Worm (Caenorhabditis elegans) whole organism, L4 larva: ENCODE data around the gene rml-3.

Experiments used
- F26F4.8 ChIP-seq: fragments of 200-800 bp; sonication (Bioruptor generic); conservative IDR thresholded peaks from 2 replicates; pipeline ENCODE4 v1.3.6; 2022; ENCODE audit warnings: missing genetic modification characterization, missing compliant biosample characterization
- F44E2.7 ChIP-seq: fragments of 200-800 bp; sonication (Bioruptor generic); IDR thresholded peaks from 2 replicates; pipeline ENCODE4 v2.1.2; 2022; ENCODE audit warnings: missing genetic modification characterization, missing compliant biosample characterization
- F49E8.2 ChIP-seq: sonication (generic microtip); optimal IDR thresholded peaks from 2 replicates; lab custom pipeline; 2016; ENCODE audit warnings: missing compliant biosample characterization, mild to moderate bottlenecking, missing genetic modification characterization, borderline replicate concordance
- R02D3.7 ChIP-seq: fragments of 150-350 bp; sonication (generic microtip); optimal IDR thresholded peaks from 3 replicates; lab custom pipeline; 2014; ENCODE audit warnings: missing biosample characterization, missing genetic modification characterization
- T20F7.1 ChIP-seq: fragments of 200-800 bp; sonication (Bioruptor generic); optimal IDR thresholded peaks from 2 replicates; lab custom pipeline; 2018; ENCODE audit warnings: mild to moderate bottlenecking, missing genetic modification characterization, missing compliant biosample characterization
- T26A8.4 ChIP-seq: fragments of 200-800 bp; sonication (Bioruptor generic); IDR thresholded peaks from 2 replicates; pipeline ENCODE4 v1.3.6; 2022; ENCODE audit warnings: missing genetic modification characterization, missing compliant biosample characterization
- Y105C5A.15 ChIP-seq: fragments of 200-800 bp; sonication (Bioruptor generic); IDR thresholded peaks from 2 replicates; pipeline ENCODE4 v1.3.6; 2022; ENCODE audit warnings: missing genetic modification characterization, missing compliant biosample characterization
- Y48G9A.11 ChIP-seq: fragments of 200-800 bp; sonication (Bioruptor generic); IDR thresholded peaks from 2 replicates; pipeline ENCODE4 v1.3.6; 2022; ENCODE audit warnings: missing genetic modification reagents, missing genetic modification characterization, missing compliant biosample characterization
- Y5F2A.4 ChIP-seq: fragments of 200-800 bp; sonication (Bioruptor generic); optimal IDR thresholded peaks from 2 replicates; lab custom pipeline; 2018; ENCODE audit warnings: mild to moderate bottlenecking, missing genetic modification characterization, missing compliant biosample characterization
- Y75B8A.6 ChIP-seq: fragments of 200-800 bp; sonication (Bioruptor generic); IDR thresholded peaks from 2 replicates; pipeline ENCODE4 v1.3.6; 2022; ENCODE audit warnings: missing genetic modification reagents, missing genetic modification characterization, missing compliant biosample characterization
- ZK337.2 ChIP-seq: fragments of 200-800 bp; sonication (Bioruptor generic); IDR thresholded peaks from 2 replicates; pipeline ENCODE4 v1.3.6; 2022; ENCODE audit warnings: missing genetic modification reagents, missing genetic modification characterization, missing compliant biosample characterization
- aly-2 ChIP-seq: sonication (generic microtip); optimal IDR thresholded peaks from 2 replicates; lab custom pipeline; 2018; ENCODE audit warnings: missing biosample characterization, missing genetic modification characterization
- ama-1 ChIP-seq: fragments of 150-350 bp; optimal IDR thresholded peaks from 2 replicates; lab custom pipeline; 2014; ENCODE audit warnings: inconsistent platforms, mixed read lengths
- attf-4 ChIP-seq: sonication (generic microtip); optimal IDR thresholded peaks from 3 replicates; lab custom pipeline; 2017; ENCODE audit warnings: missing biosample characterization, missing genetic modification characterization
- ceh-28 ChIP-seq: fragments of 150-350 bp; optimal IDR thresholded peaks from 2 replicates; lab custom pipeline; 2014; ENCODE audit warnings: missing biosample characterization, missing genetic modification reagents, missing genetic modification characterization
- ceh-44 ChIP-seq: fragments of 200-800 bp; sonication (Bioruptor generic); IDR thresholded peaks from 2 replicates; pipeline ENCODE4 v1.3.6; 2022; ENCODE audit warnings: missing genetic modification reagents, missing genetic modification characterization, missing compliant biosample characterization
- ceh-62 ChIP-seq: sonication (generic microtip); optimal IDR thresholded peaks from 2 replicates; lab custom pipeline; 2017; ENCODE audit warnings: missing biosample characterization, missing genetic modification characterization
- daf-16 ChIP-seq, 3 experiments: sonication (generic microtip); optimal IDR thresholded peaks; 2 replicates each; lab custom pipeline; 2016 to 2017; ENCODE audit warnings: missing genetic modification characterization in 3 of 3, missing genetic modification reagents in 3 of 3, mild to moderate bottlenecking in 2 of 3, missing compliant biosample characterization in 2 of 3, missing biosample characterization in 1 of 3, moderate library complexity in 1 of 3
- daf-8 ChIP-seq: fragments of 200-800 bp; sonication (Bioruptor generic); IDR thresholded peaks from 2 replicates; pipeline ENCODE4 v1.3.6; 2022; ENCODE audit warnings: missing genetic modification characterization, missing compliant biosample characterization
- dmd-8 ChIP-seq: fragments of 200-800 bp; sonication (Bioruptor generic); IDR thresholded peaks from 2 replicates; pipeline ENCODE4 v1.3.6; 2022; ENCODE audit warnings: missing genetic modification characterization, missing compliant biosample characterization
- dpl-1 ChIP-seq: fragments of 150-350 bp; optimal IDR thresholded peaks from 2 replicates; lab custom pipeline; 2014; ENCODE audit warnings: missing biosample characterization, missing genetic modification reagents, missing genetic modification characterization
- egl-43 ChIP-seq: fragments of 200-800 bp; sonication (Bioruptor generic); IDR thresholded peaks from 2 replicates; pipeline ENCODE4 v1.3.6; 2022; ENCODE audit warnings: missing genetic modification reagents, missing genetic modification characterization, missing compliant biosample characterization
- fkh-10 ChIP-seq: fragments of 150-350 bp; optimal IDR thresholded peaks from 2 replicates; lab custom pipeline; 2014; ENCODE audit warnings: missing biosample characterization, missing genetic modification reagents, missing genetic modification characterization
- fos-1 ChIP-seq: fragments of 150-350 bp; optimal IDR thresholded peaks from 2 replicates; lab custom pipeline; 2014; ENCODE audit warnings: missing biosample characterization, missing genetic modification characterization
- jun-1 ChIP-seq: fragments of 150-350 bp; optimal IDR thresholded peaks from 2 replicates; lab custom pipeline; 2014; ENCODE audit warnings: missing biosample characterization, missing genetic modification reagents, missing genetic modification characterization
- lin-15B ChIP-seq: fragments of 150-350 bp; sonication (generic microtip); optimal IDR thresholded peaks from 3 replicates; lab custom pipeline; 2014; ENCODE audit warnings: missing biosample characterization, missing genetic modification characterization
- lin-29 ChIP-seq: fragments of 200-800 bp; sonication (Bioruptor generic); IDR thresholded peaks from 2 replicates; pipeline ENCODE4 v1.3.6; 2022; ENCODE audit warnings: missing genetic modification reagents, missing genetic modification characterization, missing compliant biosample characterization
- lin-39 ChIP-seq: fragments of 150-350 bp; optimal IDR thresholded peaks from 2 replicates; lab custom pipeline; 2014; ENCODE audit warnings: missing biosample characterization, missing genetic modification reagents, missing genetic modification characterization
- lir-3 ChIP-seq: sonication (generic microtip); optimal IDR thresholded peaks from 2 replicates; lab custom pipeline; 2016; ENCODE audit warnings: mild to moderate bottlenecking, missing genetic modification characterization, missing compliant biosample characterization
- madf-9 ChIP-seq: fragments of 200-800 bp; sonication (Bioruptor generic); conservative IDR thresholded peaks from 2 replicates; pipeline ENCODE4 v1.3.6; 2022; ENCODE audit warnings: missing genetic modification reagents, missing genetic modification characterization, missing compliant biosample characterization
- mep-1 ChIP-seq: fragments of 150-350 bp; sonication (generic microtip); optimal IDR thresholded peaks from 3 replicates; lab custom pipeline; 2014; ENCODE audit warnings: missing biosample characterization, missing genetic modification characterization
- mes-2 ChIP-seq: sonication (generic microtip); optimal IDR thresholded peaks from 2 replicates; lab custom pipeline; 2016; ENCODE audit warnings: missing genotype, mild to moderate bottlenecking, missing genetic modification characterization, missing compliant biosample characterization; ENCODE audit not compliant: poor library complexity, severe bottlenecking
- mxl-2 ChIP-seq: fragments of 200-800 bp; sonication (Bioruptor generic); conservative IDR thresholded peaks from 2 replicates; pipeline ENCODE4 v1.3.6; 2022; ENCODE audit warnings: missing genetic modification reagents, missing genetic modification characterization, missing compliant biosample characterization
- nhr-10 ChIP-seq: fragments of 150-350 bp; optimal IDR thresholded peaks from 2 replicates; lab custom pipeline; 2014; ENCODE audit warnings: missing biosample characterization, missing genetic modification characterization
- nhr-11 ChIP-seq: fragments of 150-350 bp; optimal IDR thresholded peaks from 2 replicates; lab custom pipeline; 2014; ENCODE audit warnings: missing biosample characterization, missing genetic modification characterization
- nhr-237 ChIP-seq: sonication (generic microtip); optimal IDR thresholded peaks from 2 replicates; lab custom pipeline; 2017; ENCODE audit warnings: missing biosample characterization, missing genetic modification characterization
- nhr-6 ChIP-seq: fragments of 150-350 bp; optimal IDR thresholded peaks from 2 replicates; lab custom pipeline; 2014; ENCODE audit warnings: missing biosample characterization, missing genetic modification characterization
- nhr-76 ChIP-seq: fragments of 150-350 bp; optimal IDR thresholded peaks from 2 replicates; lab custom pipeline; 2014; ENCODE audit warnings: missing biosample characterization, missing genetic modification characterization
- nhr-77 ChIP-seq: fragments of 150-350 bp; optimal IDR thresholded peaks from 2 replicates; lab custom pipeline; 2014; ENCODE audit warnings: missing biosample characterization, missing genetic modification characterization
- rbr-2 ChIP-seq: sonication (generic microtip); optimal IDR thresholded peaks from 2 replicates; lab custom pipeline; 2016; ENCODE audit warnings: missing genotype, missing genetic modification characterization, missing compliant biosample characterization
- set-16 ChIP-seq: fragments of 200-800 bp; sonication (Bioruptor generic); IDR thresholded peaks from 2 replicates; pipeline ENCODE4 v1.3.6; 2022; ENCODE audit warnings: missing genetic modification reagents, missing genetic modification characterization, missing compliant biosample characterization
- snpc-4 ChIP-seq: fragments of 150-350 bp; optimal IDR thresholded peaks from 2 replicates; lab custom pipeline; 2014; ENCODE audit warnings: missing biosample characterization, missing genetic modification characterization
- spr-3 ChIP-seq: fragments of 200-800 bp; sonication (Bioruptor generic); optimal IDR thresholded peaks from 2 replicates; lab custom pipeline; 2018; ENCODE audit warnings: mild to moderate bottlenecking, missing genetic modification characterization, missing compliant biosample characterization
- tra-1 ChIP-seq: fragments of 200-800 bp; sonication (Bioruptor generic); IDR thresholded peaks from 2 replicates; pipeline ENCODE4 v1.3.6; 2022; ENCODE audit warnings: missing genetic modification reagents, missing genetic modification characterization, missing compliant biosample characterization
- unc-39 ChIP-seq: sonication (generic microtip); optimal IDR thresholded peaks from 2 replicates; lab custom pipeline; 2017; ENCODE audit warnings: missing biosample characterization, missing genetic modification characterization
- unc-62 ChIP-seq, 3 experiments: fragments of 150-350 bp in 1 of 3; sonication (generic microtip); optimal IDR thresholded peaks in 2 of 3; peaks in 1 of 3; 1 replicate in 1 of 3; 2 replicates in 2 of 3; lab custom pipeline; 2014 to 2017; ENCODE audit warnings: missing biosample characterization in 3 of 3, missing genetic modification characterization in 3 of 3, missing genetic modification reagents in 3 of 3, missing genotype in 1 of 3
- vab-7 ChIP-seq: fragments of 200-800 bp; sonication (Bioruptor generic); IDR thresholded peaks from 2 replicates; pipeline ENCODE4 v1.3.6; 2022; ENCODE audit warnings: missing genetic modification reagents, missing genetic modification characterization, missing compliant biosample characterization
- zag-1 ChIP-seq: fragments of 150-350 bp; optimal IDR thresholded peaks from 2 replicates; lab custom pipeline; 2014; ENCODE audit warnings: missing biosample characterization, missing genetic modification characterization
- zfp-3 ChIP-seq: fragments of 200-800 bp; sonication (Bioruptor generic); conservative IDR thresholded peaks from 2 replicates; pipeline ENCODE4 v1.3.6; 2022; ENCODE audit warnings: missing genetic modification reagents, missing genetic modification characterization, missing compliant biosample characterization
- zip-11 ChIP-seq: fragments of 200-800 bp; sonication (Bioruptor generic); IDR thresholded peaks from 2 replicates; pipeline ENCODE4 v1.3.6; 2022; ENCODE audit warnings: missing genetic modification characterization, missing compliant biosample characterization
- zip-2 ChIP-seq: fragments of 150-350 bp; optimal IDR thresholded peaks from 2 replicates; lab custom pipeline; 2014; ENCODE audit warnings: missing biosample characterization, missing genetic modification characterization
- ztf-11 ChIP-seq: fragments of 150-350 bp; optimal IDR thresholded peaks from 2 replicates; lab custom pipeline; 2014; ENCODE audit warnings: missing biosample characterization, missing genetic modification characterization
- ztf-7 ChIP-seq: fragments of 150-350 bp; optimal IDR thresholded peaks from 2 replicates; lab custom pipeline; 2014; ENCODE audit warnings: missing biosample characterization, missing genetic modification characterization

Gene rml-3

DNA sequence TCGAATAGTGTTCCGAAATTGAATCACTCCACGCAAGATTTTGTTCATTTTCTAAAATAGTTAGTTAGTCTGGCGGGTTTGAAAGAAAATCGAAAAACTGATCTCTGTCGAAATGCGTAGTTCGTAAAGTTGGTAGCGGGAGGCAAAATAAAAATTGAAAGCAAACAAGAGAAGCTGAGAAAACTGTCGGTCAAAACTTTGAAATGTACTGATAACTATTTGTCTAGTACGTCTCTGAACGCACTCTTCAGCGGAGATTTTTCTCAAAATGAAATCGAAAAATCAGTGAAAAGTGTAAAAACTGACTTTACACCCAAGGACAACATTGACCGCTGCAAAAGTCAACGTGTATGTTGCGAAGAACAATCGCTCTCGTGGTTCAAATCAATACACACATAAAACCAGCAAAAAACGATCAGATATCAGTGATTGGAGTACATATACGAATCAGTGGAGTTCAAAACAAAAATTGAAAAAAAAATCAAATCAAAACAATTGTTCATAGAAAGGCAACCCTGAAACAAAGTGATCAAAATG is 34.1 kb downstream of the rml-3 start, which contains the start of gene bca-1 (continued):
- TF ChIP-seq lin-15B (tag; lab: Kevin White, UChicago) (no peak), daf-8 (GFP tag; lab: Robert Waterston, UW) (no peak), tra-1 (GFP tag; lab: Robert Waterston, UW) (no peak), F44E2.7 (GFP tag; lab: Robert Waterston, UW) (no peak), zip-11 (GFP tag; lab: Robert Waterston, UW) (no peak), dmd-8 (GFP tag; lab: Robert Waterston, UW) (no peak), unc-39 (tag; lab: Kevin White, UChicago) (no peak), zag-1 (no peak), nhr-77 (peak; percentile 6), snpc-4 (tag; lab: Kevin White, UChicago) (no peak), R02D3.7 (tag; lab: Kevin White, UChicago) (no peak), mes-2 (tag; lab: Kevin White, UChicago) (no peak), daf-16 (GFP tag; optimal IDR thresholded peaks at IDR 0.05; lab: Kevin White, UChicago) (peak in 1 of 2 experiments; percentile 22), daf-16 (tag; optimal IDR thresholded peaks at IDR 0.05; lab: Kevin White, UChicago) (peak; percentile 53), nhr-11 (peak; percentile 35), ceh-62 (tag; lab: Kevin White, UChicago) (no peak), unc-62 (GFP tag; optimal IDR thresholded peaks at IDR 0.05 in 1 of 2; lab: Kevin White, UChicago) (peak in 1 of 2 experiments; percentile 92), unc-62 (tag; optimal IDR thresholded peaks at IDR 0.05; lab: Kevin White, UChicago) (no peak), dpl-1 (no peak), spr-3 (GFP tag; lab: Kevin White, UChicago) (no peak), mep-1 (tag; lab: Kevin White, UChicago) (peak; percentile 59), fkh-10 (no peak), Y5F2A.4 (no peak), egl-43 (no peak), set-16 (GFP tag; lab: Robert Waterston, UW) (no peak), lir-3 (tag; lab: Kevin White, UChicago) (no peak), Y48G9A.11 (GFP tag; lab: Robert Waterston, UW) (no peak), Y75B8A.6 (no peak), fos-1 (tag; lab: Kevin White, UChicago) (no peak), madf-9 (GFP tag; lab: Robert Waterston, UW) (no peak), nhr-237 (tag; lab: Kevin White, UChicago) (no peak), lin-29 (GFP tag; lab: Robert Waterston, UW) (no peak), mxl-2 (no peak), jun-1 (tag; lab: Kevin White, UChicago) (no peak), aly-2 (tag; lab: Kevin White, UChicago) (no peak), zfp-3 (GFP tag; lab: Robert Waterston, UW) (no peak), F49E8.2 (tag; lab: Kevin White, UChicago) (no peak), F26F4.8 (GFP tag; lab: Robert Waterston, UW) (no peak), T20F7.1 (GFP tag; lab: Kevin White, UChicago) (no peak), ceh-44 (GFP tag; lab: Robert Waterston, UW) (no peak), nhr-6 (no peak), lin-39 (tag; lab: Kevin White, UChicago) (no peak), rbr-2 (no peak), ceh-28 (no peak), attf-4 (tag; lab: Kevin White, UChicago) (no peak), zip-2 (tag; lab: Kevin White, UChicago) (no peak), nhr-10 (tag; lab: Kevin White, UChicago) (peak; percentile 64), vab-7 (GFP tag; lab: Robert Waterston, UW) (no peak), nhr-76 (no peak), ztf-7 (tag; lab: Kevin White, UChicago) (no peak), T26A8.4 (GFP tag; lab: Robert Waterston, UW) (no peak), ama-1 (lab: Kevin White, UChicago) (peak; percentile 37), ztf-11 (tag; lab: Kevin White, UChicago) (no peak), ZK337.2 (no peak), Y105C5A.15 (GFP tag; lab: Robert Waterston, UW) (no peak)
